Fruit fly (Drosophila melanogaster) whole organism, prepupa: ENCODE data around the gene stwl.

Experiments used
- CG11762 ChIP-seq: fragments of 200-800 bp; sonication (Bioruptor generic); optimal IDR thresholded peaks from 3 replicates; lab custom pipeline; 2016; ENCODE audit warnings: missing biosample characterization, missing genetic modification characterization; ENCODE audit not compliant: insufficient read depth
- CG6854 ChIP-seq: fragments of 200-800 bp; sonication (Bioruptor generic); optimal IDR thresholded peaks from 2 replicates; lab custom pipeline; 2017; ENCODE audit warnings: missing biosample characterization, mild to moderate bottlenecking, missing genetic modification characterization
- Sox102F ChIP-seq: fragments of 200-800 bp; sonication (Bioruptor generic); optimal IDR thresholded peaks from 2 replicates; lab custom pipeline; 2016; ENCODE audit warnings: missing biosample characterization, mild to moderate bottlenecking, missing genetic modification characterization
- Sox14 ChIP-seq: fragments of 200-800 bp; sonication (Bioruptor generic); optimal IDR thresholded peaks from 3 replicates; lab custom pipeline; 2016; ENCODE audit warnings: missing biosample characterization, missing genetic modification characterization
- cyc ChIP-seq: fragments of 200-800 bp; sonication (Bioruptor generic); optimal IDR thresholded peaks from 3 replicates; lab custom pipeline; 2016; ENCODE audit warnings: missing biosample characterization, missing genetic modification characterization
- dsx ChIP-seq: fragments of 200-800 bp; optimal IDR thresholded peaks from 3 replicates; lab custom pipeline; 2019; ENCODE audit warnings: missing biosample characterization, mild to moderate bottlenecking, missing genetic modification characterization, moderate library complexity; ENCODE audit not compliant: poor library complexity, severe bottlenecking

dm6 chr3L:14362660-14363059, 47.1 kb downstream of the stwl start:
- TF ChIP-seq CG11762 (no peak), Sox14 (GFP tag; lab: Kevin White, UChicago) (no peak), cyc (no peak), Sox102F (GFP tag; lab: Kevin White, UChicago) (no peak), CG6854 (GFP tag; lab: Kevin White, UChicago) (no peak), dsx (GFP tag; lab: Kevin White, UChicago) (no peak)
